Worm (Caenorhabditis elegans) whole organism, early embryonic: ENCODE results near the gene T01G1.4.

Experiments used
- B0310.2 ChIP-seq: sonication (generic microtip); optimal IDR thresholded peaks from 2 replicates; lab custom pipeline; 2016; ENCODE audit warnings: mild to moderate bottlenecking, missing genetic modification characterization, missing compliant biosample characterization
- F13C5.2 ChIP-seq: sonication (generic microtip); optimal IDR thresholded peaks from 2 replicates; lab custom pipeline; 2017; ENCODE audit warnings: mild to moderate bottlenecking, missing genetic modification characterization, inconsistent platforms, missing compliant biosample characterization
- aly-1 ChIP-seq: sonication (generic microtip); optimal IDR thresholded peaks from 2 replicates; lab custom pipeline; 2016; ENCODE audit warnings: missing genetic modification characterization, missing compliant biosample characterization
- ama-1 ChIP-seq: fragments of 150-350 bp; optimal IDR thresholded peaks from 2 replicates; lab custom pipeline; 2014
- ceh-13 ChIP-seq: fragments of 200-800 bp; sonication (Bioruptor generic); optimal IDR thresholded peaks from 2 replicates; lab custom pipeline; 2018; ENCODE audit warnings: mild to moderate bottlenecking, missing genetic modification characterization, missing compliant biosample characterization
- ceh-36 ChIP-seq: sonication (generic microtip); optimal IDR thresholded peaks from 2 replicates; lab custom pipeline; 2016; ENCODE audit warnings: missing genetic modification characterization, inconsistent platforms, missing compliant biosample characterization
- ets-7 ChIP-seq: sonication (generic microtip); optimal IDR thresholded peaks from 2 replicates; lab custom pipeline; 2016; ENCODE audit warnings: missing genotype, missing genetic modification characterization, missing compliant biosample characterization
- flt-1 ChIP-seq: fragments of 200-800 bp; sonication (Bioruptor generic); IDR thresholded peaks from 2 replicates; pipeline ENCODE4 v1.3.6; 2022; ENCODE audit warnings: missing genetic modification characterization, missing compliant biosample characterization
- hmbx-1 ChIP-seq: sonication (generic microtip); optimal IDR thresholded peaks from 2 replicates; lab custom pipeline; 2016; ENCODE audit warnings: mild to moderate bottlenecking, missing genetic modification characterization, missing compliant biosample characterization
- hmg-4 ChIP-seq: fragments of 200-800 bp; sonication (Bioruptor generic); optimal IDR thresholded peaks from 2 replicates; lab custom pipeline; 2018; ENCODE audit warnings: mild to moderate bottlenecking, missing genetic modification characterization, missing compliant biosample characterization
- hnd-1 ChIP-seq: sonication (generic microtip); optimal IDR thresholded peaks from 2 replicates; lab custom pipeline; 2016; ENCODE audit warnings: missing genetic modification characterization, missing compliant biosample characterization
- pes-1 ChIP-seq: fragments of 200-800 bp; sonication (Bioruptor generic); IDR thresholded peaks from 2 replicates; pipeline ENCODE4 v1.3.6; 2022; ENCODE audit warnings: missing genetic modification reagents, missing genetic modification characterization, missing compliant biosample characterization
- scrt-1 ChIP-seq: fragments of 200-800 bp; sonication (Bioruptor generic); IDR thresholded peaks from 2 replicates; pipeline ENCODE4 v1.3.6; 2022; ENCODE audit warnings: missing genetic modification characterization, missing compliant biosample characterization
- sea-1 ChIP-seq: fragments of 200-800 bp; sonication (Bioruptor generic); conservative IDR thresholded peaks from 2 replicates; pipeline ENCODE4 v1.3.6; 2022; ENCODE audit warnings: missing genetic modification characterization, missing compliant biosample characterization
- tbx-11 ChIP-seq: fragments of 200-800 bp; sonication (Bioruptor generic); IDR thresholded peaks from 2 replicates; pipeline ENCODE4 v1.3.6; 2022; ENCODE audit warnings: missing genetic modification characterization, missing compliant biosample characterization
- tbx-37 ChIP-seq: fragments of 200-800 bp; sonication (Bioruptor generic); conservative IDR thresholded peaks from 2 replicates; pipeline ENCODE4 v1.3.6; 2022; ENCODE audit warnings: missing genetic modification reagents, missing genetic modification characterization, missing compliant biosample characterization
- tra-4 ChIP-seq: sonication (generic microtip); optimal IDR thresholded peaks from 2 replicates; lab custom pipeline; 2017; ENCODE audit warnings: missing genetic modification characterization, missing compliant biosample characterization

The T01G1.4 gene

ce11 chrIV:11329269-11329668 lies 32.0 kb downstream of the T01G1.4 start, which contains the start of gene leo-1:
Gene leo-1 (minus strand): TSS chrIV:11329369.
- TF ChIP-seq B0310.2 (no peak), flt-1 (GFP tag; lab: Robert Waterston, UW) (no peak), sea-1 (GFP tag; lab: Robert Waterston, UW) (no peak), hnd-1 (no peak), ets-7 (tag; lab: Kevin White, UChicago) (no peak), tbx-37 (GFP tag; lab: Robert Waterston, UW) (no peak), F13C5.2 (tag; lab: Kevin White, UChicago) (no peak), tra-4 (tag; lab: Kevin White, UChicago) (no peak), pes-1 (GFP tag; lab: Robert Waterston, UW) (no peak), tbx-11 (GFP tag; lab: Robert Waterston, UW) (no peak), ceh-13 (GFP tag; lab: Kevin White, UChicago) (no peak), scrt-1 (GFP tag; lab: Robert Waterston, UW) (no peak), aly-1 (tag; lab: Kevin White, UChicago) (no peak), hmbx-1 (no peak), ama-1 (lab: Kevin White, UChicago) (no peak), ceh-36 (no peak), hmg-4 (GFP tag; lab: Kevin White, UChicago) (no peak)

- TF ChIP-seq sea-1 (GFP tag; lab: Robert Waterston, UW) (no peak), ceh-36 (no peak), hmbx-1 (no peak), F13C5.2 (tag; lab: Kevin White, UChicago) (no peak), aly-1 (tag; lab: Kevin White, UChicago) (no peak), hmg-4 (GFP tag; lab: Kevin White, UChicago) (no peak), tbx-37 (GFP tag; lab: Robert Waterston, UW) (no peak), pes-1 (GFP tag; lab: Robert Waterston, UW) (no peak), B0310.2 (no peak), ets-7 (tag; lab: Kevin White, UChicago) (no peak), scrt-1 (GFP tag; lab: Robert Waterston, UW) (no peak), tbx-11 (GFP tag; lab: Robert Waterston, UW) (no peak), tra-4 (tag; lab: Kevin White, UChicago) (no peak), ama-1 (lab: Kevin White, UChicago) (no peak), hnd-1 (no peak)
Observed at ce11 chrIV:11326939-11327565, 34.3 kb downstream of the T01G1.4 start, which contains the start of gene B0035.21. Gene B0035.21 (plus strand): TSS chrIV:11327260.

- TF ChIP-seq flt-1 (GFP tag; lab: Robert Waterston, UW), result peak; percentile 11; the same call in 1 of the 2 replicates
Observed at ce11 chrIV:11324741-11325140, 36.6 kb downstream of the T01G1.4 start, which contains the start of gene his-48. Gene his-48 (plus strand): TSS chrIV:11324745.

- TF ChIP-seq scrt-1 (GFP tag; lab: Robert Waterston, UW) (no peak), pes-1 (GFP tag; lab: Robert Waterston, UW) (peak; percentile 42; the same call in 1 of the 2 replicates), F13C5.2 (tag; lab: Kevin White, UChicago) (no peak), ama-1 (lab: Kevin White, UChicago) (no peak)
Observed at ce11 chrIV:11323666-11324065, 37.6 kb downstream of the T01G1.4 start.

- no peak for TF ChIP-seq scrt-1 (GFP tag; lab: Robert Waterston, UW)
Observed at ce11 chrIV:11320500-11320899, 40.8 kb downstream of the T01G1.4 start, which contains the start of gene edg-1. Gene edg-1 (plus strand): TSS chrIV:11320800.

- TF ChIP-seq tbx-37 (GFP tag; lab: Robert Waterston, UW) (no peak), ceh-36 (no peak), pes-1 (GFP tag; lab: Robert Waterston, UW) (no peak), hnd-1 (no peak), flt-1 (GFP tag; lab: Robert Waterston, UW) (no peak), tra-4 (tag; lab: Kevin White, UChicago) (no peak), F13C5.2 (tag; lab: Kevin White, UChicago) (no peak), hmbx-1 (no peak), ceh-13 (GFP tag; lab: Kevin White, UChicago) (no peak), tbx-11 (GFP tag; lab: Robert Waterston, UW) (no peak), B0310.2 (no peak), hmg-4 (GFP tag; lab: Kevin White, UChicago) (no peak), ets-7 (tag; lab: Kevin White, UChicago) (no peak), ama-1 (lab: Kevin White, UChicago) (no peak), aly-1 (tag; lab: Kevin White, UChicago) (no peak), sea-1 (GFP tag; lab: Robert Waterston, UW) (no peak), scrt-1 (GFP tag; lab: Robert Waterston, UW) (no peak)
Observed at ce11 chrIV:11319884-11320362, 41.4 kb downstream of the T01G1.4 start, which contains the start of gene B0035.18. Gene B0035.18 (plus strand): TSS chrIV:11320312.

- TF ChIP-seq tbx-11 (GFP tag; lab: Robert Waterston, UW) (no peak), B0310.2 (no peak), scrt-1 (GFP tag; lab: Robert Waterston, UW) (no peak), pes-1 (GFP tag; lab: Robert Waterston, UW) (no peak)
Observed at ce11 chrIV:11317119-11317518, 44.2 kb downstream of the T01G1.4 start, which contains the start of gene gspd-1. Gene gspd-1 (plus strand): TSS chrIV:11317419.

- TF ChIP-seq flt-1 (GFP tag; lab: Robert Waterston, UW) (no peak), hnd-1 (no peak), ceh-13 (GFP tag; lab: Kevin White, UChicago) (no peak), hmbx-1 (no peak), ceh-36 (no peak), pes-1 (GFP tag; lab: Robert Waterston, UW) (no peak)
Observed at ce11 chrIV:11316640-11317039, 44.7 kb downstream of the T01G1.4 start.
